Worm (Caenorhabditis elegans): Measurements from ENCODE around the gene grsp-4.

grsp-4 gene

ce11 chrV:7653567-7653966, 28.8 kb downstream of the grsp-4 start, which contains the start of gene srh-200:
srh-200 (minus strand) TSS chrV:7653667.
- TF ChIP-seq npax-4 (tag; optimal IDR thresholded peaks at IDR 0.05) (no peak), ceh-9 (tag; optimal IDR thresholded peaks at IDR 0.05) (no peak), hlh-6 (tag; optimal IDR thresholded peaks at IDR 0.05) (no peak), pha-2 (tag; optimal IDR thresholded peaks at IDR 0.05) (no peak), C38D4.7 (GFP tag; optimal IDR thresholded peaks at IDR 0.05) (no peak)

- no peak for TF ChIP-seq ceh-9 (tag; optimal IDR thresholded peaks at IDR 0.05)
Observed at ce11 chrV:7667940-7668339, 43.2 kb downstream of the grsp-4 start, which contains the start of gene C12D5.5. C12D5.5 (plus strand) TSS chrV:7668240.

ce11 chrV:7672258-7672657, 47.5 kb downstream of the grsp-4 start, which contains the start of gene C12D5.4:
C12D5.4 (plus strand) TSS chrV:7672558.
- TF ChIP-seq pax-1 (tag; optimal IDR thresholded peaks at IDR 0.05) = no peak
- TF ChIP-seq ceh-24 (tag; optimal IDR thresholded peaks at IDR 0.05) = no peak
- no peak for TF ChIP-seq ceh-31 (tag; optimal IDR thresholded peaks at IDR 0.05)
- TF ChIP-seq tbx-7 (tag; optimal IDR thresholded peaks at IDR 0.05) = no peak
- no peak for TF ChIP-seq ztf-16 (tag; optimal IDR thresholded peaks at IDR 0.05)
- no peak for TF ChIP-seq ets-4 (tag; optimal IDR thresholded peaks at IDR 0.05)
- no peak for TF ChIP-seq npax-4 (tag; optimal IDR thresholded peaks at IDR 0.05)
- no peak for TF ChIP-seq odd-2 (tag; optimal IDR thresholded peaks at IDR 0.05)
- TF ChIP-seq nhr-232 (tag; optimal IDR thresholded peaks at IDR 0.05) = no peak
- TF ChIP-seq ceh-2 (tag; optimal IDR thresholded peaks at IDR 0.05) = no peak
- TF ChIP-seq fkh-10 (GFP tag; optimal IDR thresholded peaks at IDR 0.05) = no peak
- TF ChIP-seq hlh-6 (tag; optimal IDR thresholded peaks at IDR 0.05) = no peak
- no peak for TF ChIP-seq ttx-3 (tag; optimal IDR thresholded peaks at IDR 0.05)
- no peak for TF ChIP-seq dmd-4 (tag; optimal IDR thresholded peaks at IDR 0.05; ENCODE audit: borderline replicate concordance)
- no peak for TF ChIP-seq hlh-15 (tag; optimal IDR thresholded peaks at IDR 0.05)
- no peak for TF ChIP-seq F13H6.1 (tag; optimal IDR thresholded peaks at IDR 0.05)
- TF ChIP-seq K02D7.2 (tag; optimal IDR thresholded peaks at IDR 0.05) = no peak
- TF ChIP-seq lim-6 (tag; optimal IDR thresholded peaks at IDR 0.05) = no peak
- no peak for TF ChIP-seq ceh-9 (tag; optimal IDR thresholded peaks at IDR 0.05)
- TF ChIP-seq nhr-11 (tag; optimal IDR thresholded peaks at IDR 0.05) = no peak

- no peak for TF ChIP-seq fax-1 (tag; optimal IDR thresholded peaks at IDR 0.05)
- TF ChIP-seq lim-6 (tag; optimal IDR thresholded peaks at IDR 0.05) = no peak
- TF ChIP-seq ceh-2 (tag; optimal IDR thresholded peaks at IDR 0.05) = no peak
- TF ChIP-seq tbx-2 (tag; optimal IDR thresholded peaks at IDR 0.05) = no peak
- no peak for TF ChIP-seq ceh-48 (tag; optimal IDR thresholded peaks at IDR 0.05)
- TF ChIP-seq ceh-22 (tag; optimal IDR thresholded peaks at IDR 0.05) = no peak
- no peak for TF ChIP-seq hlh-8 (tag; optimal IDR thresholded peaks at IDR 0.05)
- no peak for TF ChIP-seq K02D7.2 (tag; optimal IDR thresholded peaks at IDR 0.05)
Observed at ce11 chrV:7675904-7676303, 51.2 kb downstream of the grsp-4 start, which contains the start of gene C12D5.3. C12D5.3 (plus strand) TSS chrV:7676204.
